Worm (Caenorhabditis elegans) whole organism, L1 larva: Measurements from ENCODE around the gene gop-3.

Experiments used
- aha-1 ChIP-seq: fragments of 150-350 bp; optimal IDR thresholded peaks from 2 replicates; lab custom pipeline; 2014; ENCODE audit warnings: missing biosample characterization, missing genetic modification characterization
- alr-1 ChIP-seq: fragments of 200-800 bp; sonication (Bioruptor generic); optimal IDR thresholded peaks from 2 replicates; lab custom pipeline; 2018; ENCODE audit warnings: borderline replicate concordance, mild to moderate bottlenecking, missing genetic modification characterization, missing compliant biosample characterization
- blmp-1 ChIP-seq: fragments of 150-350 bp; optimal IDR thresholded peaks from 2 replicates; lab custom pipeline; 2014; ENCODE audit warnings: missing biosample characterization, missing genetic modification characterization
- ceh-63 ChIP-seq: fragments of 200-800 bp; sonication (Bioruptor generic); optimal IDR thresholded peaks from 2 replicates; lab custom pipeline; 2018; ENCODE audit warnings: mild to moderate bottlenecking, missing genetic modification characterization, missing compliant biosample characterization
- ceh-8 ChIP-seq: fragments of 200-800 bp; sonication (Bioruptor generic); optimal IDR thresholded peaks from 2 replicates; lab custom pipeline; 2018; ENCODE audit warnings: mild to moderate bottlenecking, missing genetic modification characterization, moderate library complexity, missing compliant biosample characterization
- ceh-82 ChIP-seq, 3 experiments: fragments of 150-350 bp in 1 of 3; sonication (generic microtip) in 2 of 3; optimal IDR thresholded peaks; 2 replicates each; lab custom pipeline; 2014 to 2017; ENCODE audit warnings: missing biosample characterization in 3 of 3, missing genetic modification characterization in 3 of 3
- ces-1 ChIP-seq: fragments of 150-350 bp; optimal IDR thresholded peaks from 2 replicates; lab custom pipeline; 2014; ENCODE audit warnings: missing biosample characterization, missing genetic modification reagents, missing genetic modification characterization
- dpl-1 ChIP-seq, 3 experiments: fragments of 150-350 bp in 2 of 3; sonication (generic microtip) in 1 of 3; optimal IDR thresholded peaks; 2 replicates each; lab custom pipeline; 2014 to 2017; ENCODE audit warnings: missing biosample characterization in 3 of 3, missing genetic modification characterization in 3 of 3, missing genetic modification reagents in 3 of 3
- dsc-1 ChIP-seq: sonication (generic microtip); optimal IDR thresholded peaks from 2 replicates; lab custom pipeline; 2016; ENCODE audit warnings: mild to moderate bottlenecking, missing genetic modification characterization, missing compliant biosample characterization
- efl-1 ChIP-seq, 4 experiments: fragments of 150-350 bp; optimal IDR thresholded peaks in 3 of 4; peaks in 1 of 4; 1 replicate in 1 of 4; 2 replicates in 3 of 4; lab custom pipeline; 2014; ENCODE audit warnings: missing biosample characterization in 2 of 4, missing genetic modification characterization in 2 of 4, missing genetic modification reagents in 2 of 4
- efl-3 ChIP-seq: fragments of 200-800 bp; sonication (Bioruptor generic); optimal IDR thresholded peaks from 2 replicates; lab custom pipeline; 2018; ENCODE audit warnings: mild to moderate bottlenecking, missing genetic modification characterization, missing compliant biosample characterization
- egl-13 ChIP-seq: sonication (generic microtip); optimal IDR thresholded peaks from 2 replicates; lab custom pipeline; 2016; ENCODE audit warnings: missing genotype, missing genetic modification reagents, missing genetic modification characterization, missing compliant biosample characterization
- elt-3 ChIP-seq, 6 experiments: fragments of 150-350 bp in 1 of 6; sonication (generic microtip); optimal IDR thresholded peaks; 2 replicates each; lab custom pipeline; 2017 to 2018; ENCODE audit warnings: missing biosample characterization in 6 of 6, missing genetic modification characterization in 6 of 6, inconsistent platforms in 1 of 6
- ets-5 ChIP-seq: fragments of 200-800 bp; sonication (Bioruptor generic); IDR thresholded peaks from 2 replicates; pipeline ENCODE4 v1.3.6; 2022; ENCODE audit warnings: missing genetic modification characterization, missing compliant biosample characterization
- fkh-10 ChIP-seq: sonication (generic microtip); optimal IDR thresholded peaks from 2 replicates; lab custom pipeline; 2017; ENCODE audit warnings: missing biosample characterization, missing genetic modification reagents, missing genetic modification characterization
- fos-1 ChIP-seq: fragments of 150-350 bp; optimal IDR thresholded peaks from 2 replicates; lab custom pipeline; 2014; ENCODE audit warnings: missing biosample characterization, missing genetic modification characterization
- grh-1 ChIP-seq: fragments of 200-800 bp; sonication (Bioruptor generic); IDR thresholded peaks from 2 replicates; pipeline ENCODE4 v1.3.6; 2022; ENCODE audit warnings: missing genetic modification reagents, missing genetic modification characterization, missing compliant biosample characterization
- hlh-17 ChIP-seq: fragments of 200-800 bp; sonication (Bioruptor generic); optimal IDR thresholded peaks from 2 replicates; lab custom pipeline; 2018; ENCODE audit warnings: missing genetic modification characterization, mild to moderate bottlenecking, missing compliant biosample characterization, moderate library complexity, borderline replicate concordance
- lin-13 ChIP-seq: fragments of 150-350 bp; optimal IDR thresholded peaks from 2 replicates; lab custom pipeline; 2014; ENCODE audit warnings: missing biosample characterization, missing genetic modification reagents, missing genetic modification characterization
- lin-14 ChIP-seq: fragments of 200-800 bp; sonication (Bioruptor generic); optimal IDR thresholded peaks from 2 replicates; lab custom pipeline; 2018; ENCODE audit warnings: mild to moderate bottlenecking, missing genetic modification characterization, moderate library complexity, missing compliant biosample characterization
- lin-15B ChIP-seq: fragments of 150-350 bp; sonication (generic microtip); optimal IDR thresholded peaks from 3 replicates; lab custom pipeline; 2014; ENCODE audit warnings: missing biosample characterization, missing genetic modification characterization
- lin-39 ChIP-seq: fragments of 150-350 bp; optimal IDR thresholded peaks from 2 replicates; lab custom pipeline; 2014; ENCODE audit warnings: missing biosample characterization, missing genetic modification reagents, missing genetic modification characterization
- lir-3 ChIP-seq: sonication (generic microtip); optimal IDR thresholded peaks from 2 replicates; lab custom pipeline; 2016; ENCODE audit warnings: mild to moderate bottlenecking, missing genetic modification characterization, moderate library complexity, missing compliant biosample characterization; ENCODE audit not compliant: poor library complexity
- lsy-2 ChIP-seq, 2 experiments: fragments of 150-350 bp; optimal IDR thresholded peaks; 2 replicates each; lab custom pipeline; 2014; ENCODE audit warnings: missing biosample characterization in 2 of 2, missing genetic modification characterization in 2 of 2
- mef-2 ChIP-seq: fragments of 150-350 bp; optimal IDR thresholded peaks from 2 replicates; lab custom pipeline; 2014; ENCODE audit warnings: missing biosample characterization, missing genetic modification characterization
- mep-1 ChIP-seq: fragments of 150-350 bp; optimal IDR thresholded peaks from 2 replicates; lab custom pipeline; 2014; ENCODE audit warnings: missing biosample characterization, missing genetic modification characterization
- nhr-12 ChIP-seq: sonication (generic microtip); optimal IDR thresholded peaks from 2 replicates; lab custom pipeline; 2017; ENCODE audit warnings: missing biosample characterization, missing genetic modification characterization
- nhr-19 ChIP-seq: fragments of 200-800 bp; sonication (Bioruptor generic); conservative IDR thresholded peaks from 2 replicates; pipeline ENCODE4 v1.3.6; 2022; ENCODE audit warnings: missing genetic modification characterization, missing compliant biosample characterization
- nhr-237 ChIP-seq: fragments of 150-350 bp; optimal IDR thresholded peaks from 2 replicates; lab custom pipeline; 2014; ENCODE audit warnings: missing biosample characterization, missing genetic modification characterization
- nhr-28 ChIP-seq: fragments of 150-350 bp; optimal IDR thresholded peaks from 2 replicates; lab custom pipeline; 2014; ENCODE audit warnings: missing biosample characterization, missing genetic modification characterization
- nhr-84 ChIP-seq: sonication (generic microtip); optimal IDR thresholded peaks from 2 replicates; lab custom pipeline; 2017; ENCODE audit warnings: missing biosample characterization, missing genetic modification characterization
- nhr-85 ChIP-seq: sonication (generic microtip); peaks from one replicate; lab custom pipeline; 2016; ENCODE audit warnings: missing genetic modification characterization, inconsistent platforms, missing compliant biosample characterization
- rnt-1 ChIP-seq: sonication (generic microtip); optimal IDR thresholded peaks from 2 replicates; lab custom pipeline; 2016; ENCODE audit warnings: mild to moderate bottlenecking, missing genetic modification characterization, moderate library complexity, missing compliant biosample characterization
- skn-1 ChIP-seq: fragments of 150-350 bp; optimal IDR thresholded peaks from 2 replicates; lab custom pipeline; 2014; ENCODE audit warnings: missing biosample characterization, missing genetic modification characterization
- snu-23 ChIP-seq: sonication (generic microtip); optimal IDR thresholded peaks from 2 replicates; lab custom pipeline; 2016; ENCODE audit warnings: missing genetic modification characterization, missing compliant biosample characterization
- sox-4 ChIP-seq: sonication (generic microtip); optimal IDR thresholded peaks from 2 replicates; lab custom pipeline; 2016; ENCODE audit warnings: missing genetic modification characterization, missing compliant biosample characterization
- sptf-1 ChIP-seq: fragments of 150-350 bp; optimal IDR thresholded peaks from 2 replicates; lab custom pipeline; 2014; ENCODE audit warnings: missing biosample characterization, missing genetic modification characterization
- swsn-7 ChIP-seq: sonication (generic microtip); optimal IDR thresholded peaks from 2 replicates; lab custom pipeline; 2016; ENCODE audit warnings: missing genetic modification characterization, missing compliant biosample characterization
- tbx-2 ChIP-seq: sonication (generic microtip); optimal IDR thresholded peaks from 2 replicates; lab custom pipeline; 2016; ENCODE audit warnings: missing genetic modification characterization, missing compliant biosample characterization
- unc-130 ChIP-seq: fragments of 150-350 bp; optimal IDR thresholded peaks from 2 replicates; lab custom pipeline; 2017; ENCODE audit warnings: missing biosample characterization, missing genetic modification characterization, inconsistent platforms
- unc-62 ChIP-seq: fragments of 150-350 bp; optimal IDR thresholded peaks from 2 replicates; lab custom pipeline; 2014; ENCODE audit warnings: missing biosample characterization, missing genetic modification reagents, missing genetic modification characterization
- unc-86 ChIP-seq: sonication (generic microtip); optimal IDR thresholded peaks from 2 replicates; lab custom pipeline; 2016; ENCODE audit warnings: missing genetic modification characterization, missing compliant biosample characterization
- unc-98 ChIP-seq: fragments of 200-800 bp; sonication (Bioruptor generic); IDR thresholded peaks from 2 replicates; pipeline ENCODE4 v1.3.6; 2022; ENCODE audit warnings: missing genetic modification characterization, missing compliant biosample characterization
- vab-15 ChIP-seq: sonication (generic microtip); optimal IDR thresholded peaks from 2 replicates; lab custom pipeline; 2017; ENCODE audit warnings: missing genotype, mild to moderate bottlenecking, missing genetic modification characterization, missing compliant biosample characterization
- xbp-1 ChIP-seq: sonication (generic microtip); optimal IDR thresholded peaks from 2 replicates; lab custom pipeline; 2016; ENCODE audit warnings: missing genetic modification characterization, missing compliant biosample characterization
- zag-1 ChIP-seq: fragments of 150-350 bp; optimal IDR thresholded peaks from 2 replicates; lab custom pipeline; 2014; ENCODE audit warnings: missing biosample characterization, missing genetic modification characterization

Gene gop-3

ce11 chrIII:5224908-5225307 is 35.6 kb upstream of the gop-3 start:
- peak; percentile 6 for TF ChIP-seq snu-23 (GFP tag; lab: Kevin White, UChicago)
- peak in 1 of 3 experiments; percentile 27 for TF ChIP-seq ceh-82 (tag; optimal IDR thresholded peaks at IDR 0.05; lab: Kevin White, UChicago)
- no peak for TF ChIP-seq efl-3 (GFP tag; lab: Kevin White, UChicago)
- TF ChIP-seq fos-1 (tag; lab: Kevin White, UChicago), result peak; percentile 81
- TF ChIP-seq skn-1 (tag; lab: Kevin White, UChicago), result peak; percentile 11
- no peak for TF ChIP-seq egl-13 (tag; lab: Kevin White, UChicago)
- TF ChIP-seq unc-130, result no peak
- TF ChIP-seq lin-14 (GFP tag; lab: Kevin White, UChicago), result peak; percentile 37
- peak; percentile 35 for TF ChIP-seq blmp-1 (tag; lab: Kevin White, UChicago)

- TF ChIP-seq zag-1 (tag; lab: Kevin White, UChicago) (no peak), lsy-2 (tag; optimal IDR thresholded peaks at IDR 0.05; lab: Kevin White, UChicago) (peak in 1 of 2 experiments; percentile 7), nhr-85 (tag; lab: Kevin White, UChicago) (peak; percentile 50)
Measured at ce11 chrIII:5225321-5225720, 35.2 kb upstream of the gop-3 start, which contains the start of gene nex-1. nex-1 (plus strand) TSS chrIII:5225621.

DNA sequence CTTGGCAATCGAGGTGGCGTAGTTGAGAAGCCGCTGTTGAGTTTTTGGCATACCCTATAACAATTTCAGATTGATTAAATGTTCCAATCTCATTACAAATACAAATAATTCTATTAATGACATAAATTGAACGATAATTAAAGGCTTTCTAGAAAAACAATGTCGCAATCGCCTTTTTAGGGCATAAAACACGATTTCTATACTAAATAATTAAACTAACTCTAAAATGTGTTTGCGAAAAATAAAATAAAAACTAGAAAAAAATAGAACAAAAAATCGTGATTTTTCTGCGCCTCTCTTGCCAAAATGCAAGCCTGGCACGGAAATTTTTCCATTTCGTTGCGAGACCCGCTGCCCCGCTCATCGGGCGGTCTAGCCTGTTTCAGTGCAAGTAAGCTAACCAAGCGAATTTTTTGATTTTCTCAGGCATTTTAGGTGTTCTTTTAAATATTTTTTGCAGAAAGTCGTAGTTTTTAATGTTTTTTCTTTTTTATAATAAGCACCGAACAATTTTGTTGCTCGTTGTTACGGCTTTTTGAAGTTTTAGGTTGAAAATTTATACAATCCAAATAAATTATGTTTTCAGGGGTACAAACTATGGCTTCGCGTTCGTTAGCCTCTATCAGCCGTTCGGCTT is 32.5 kb upstream of the gop-3 start, which contains the start of the genes C34E10.12, C34E10.10 and atp-2:
Gene C34E10.12, minus strand, starts transcription at position 51 of the 637 bp plus-strand sequence.
Gene C34E10.10, minus strand, starts transcription at position 54 of the 637 bp plus-strand sequence.
Gene atp-2, plus strand, starts transcription at position 587 of the 637 bp plus-strand sequence.
- peak; percentile 59 for TF ChIP-seq ceh-8 (GFP tag; lab: Kevin White, UChicago)
- TF ChIP-seq skn-1 (tag; lab: Kevin White, UChicago), result peak; percentile 96
- peak; percentile 83 for TF ChIP-seq mep-1 (tag; lab: Kevin White, UChicago)
- TF ChIP-seq dsc-1 (tag; lab: Kevin White, UChicago), result peak; percentile 72
- no peak for TF ChIP-seq vab-15
- peak; percentile 79 for TF ChIP-seq tbx-2 (tag; lab: Kevin White, UChicago)
- no peak for TF ChIP-seq nhr-28 (tag; lab: Kevin White, UChicago)
- TF ChIP-seq sptf-1, result no peak
- TF ChIP-seq ces-1 (GFP tag; lab: Kevin White, UChicago), result no peak
- TF ChIP-seq efl-1 (optimal IDR thresholded peaks at IDR 0.05; lab: Kevin White, UChicago), result peak; percentile 86 to 88
- TF ChIP-seq efl-1 (GFP tag; optimal IDR thresholded peaks at IDR 0.05 in 1 of 2; lab: Kevin White, UChicago), result peak; percentile 79 to 97
- TF ChIP-seq swsn-7 (tag; lab: Kevin White, UChicago), result peak; percentile 88
- no peak for TF ChIP-seq unc-62
- peak; percentile 59 for TF ChIP-seq aha-1 (tag; lab: Kevin White, UChicago)
- TF ChIP-seq ets-5, result no peak
- peak; percentile 90 for TF ChIP-seq rnt-1 (tag; lab: Kevin White, UChicago)
- TF ChIP-seq dpl-1 (GFP tag; optimal IDR thresholded peaks at IDR 0.05; lab: Kevin White, UChicago), result peak; percentile 79 to 85 (median 82)
- TF ChIP-seq grh-1, result peak; percentile 52; the same call in 1 of the 2 replicates
- TF ChIP-seq lin-39 (tag; lab: Kevin White, UChicago), result peak; percentile 2
- TF ChIP-seq zag-1 (tag; lab: Kevin White, UChicago), result no peak
- peak; percentile 87 for TF ChIP-seq unc-130
- peak; percentile 90 to 94 for TF ChIP-seq lsy-2 (tag; optimal IDR thresholded peaks at IDR 0.05; lab: Kevin White, UChicago)
- peak; percentile 84 for TF ChIP-seq lin-13
- TF ChIP-seq nhr-12, result no peak
- peak; percentile 68 for TF ChIP-seq egl-13 (tag; lab: Kevin White, UChicago)
- TF ChIP-seq nhr-19 (GFP tag; lab: Robert Waterston, UW), result peak; percentile 87
- no peak for TF ChIP-seq alr-1 (tag; lab: Kevin White, UChicago)
- TF ChIP-seq lir-3 (tag; lab: Kevin White, UChicago), result peak; percentile 80
- TF ChIP-seq efl-3 (GFP tag; lab: Kevin White, UChicago), result no peak
- TF ChIP-seq nhr-237 (tag; lab: Kevin White, UChicago), result peak; percentile 67
- peak in 3 of 6 experiments; percentile 44 to 89 (median 77) for TF ChIP-seq elt-3 (tag; optimal IDR thresholded peaks at IDR 0.05; lab: Kevin White, UChicago)
- no peak for TF ChIP-seq unc-98 (GFP tag; lab: Robert Waterston, UW)
- peak; percentile 84 for TF ChIP-seq unc-86 (tag; lab: Kevin White, UChicago)
- peak; percentile 76 for TF ChIP-seq mef-2 (tag; lab: Kevin White, UChicago)
- peak; percentile 60 for TF ChIP-seq fkh-10 (GFP tag; lab: Kevin White, UChicago)
- TF ChIP-seq sox-4 (tag; lab: Kevin White, UChicago), result peak; percentile 48
- peak; percentile 88 for TF ChIP-seq xbp-1 (tag; lab: Kevin White, UChicago)
- TF ChIP-seq nhr-84 (tag; lab: Kevin White, UChicago), result no peak
- TF ChIP-seq hlh-17 (GFP tag; lab: Kevin White, UChicago), result no peak
- peak; percentile 88 for TF ChIP-seq lin-15B (tag; lab: Kevin White, UChicago)
- peak; percentile 65 for TF ChIP-seq fos-1 (tag; lab: Kevin White, UChicago)
- no peak for TF ChIP-seq ceh-63 (GFP tag; lab: Kevin White, UChicago)
